Worm (Caenorhabditis elegans) whole organism, midembryonic: ENCODE results near the gene K07F5.14.

ENCODE experiments used
- T22C8.4 ChIP-seq: fragments of 200-800 bp; sonication (Bioruptor generic); IDR thresholded peaks from 2 replicates; pipeline ENCODE4 v1.3.6; 2022; ENCODE audit warnings: missing genetic modification characterization, missing compliant biosample characterization
- cog-1 ChIP-seq: sonication (generic microtip); optimal IDR thresholded peaks from 2 replicates; lab custom pipeline; 2016; ENCODE audit warnings: missing genetic modification characterization, missing compliant biosample characterization
- flt-1 ChIP-seq: fragments of 200-800 bp; sonication (Bioruptor generic); IDR thresholded peaks from 2 replicates; pipeline ENCODE4 v1.3.6; 2022; ENCODE audit warnings: missing genetic modification characterization, missing compliant biosample characterization
- klf-2 ChIP-seq: fragments of 200-800 bp; sonication (Bioruptor generic); conservative IDR thresholded peaks from 2 replicates; pipeline ENCODE4 v1.3.6; 2022; ENCODE audit warnings: missing genetic modification reagents, missing genetic modification characterization, missing compliant biosample characterization
- med-1 ChIP-seq: sonication (generic microtip); optimal IDR thresholded peaks from 2 replicates; lab custom pipeline; 2017; ENCODE audit warnings: missing genetic modification characterization, mild to moderate bottlenecking, missing compliant biosample characterization, antibody characterized with exemption, missing genetic modification reagents; ENCODE audit not compliant: insufficient read depth
- ref-1 ChIP-seq: fragments of 200-800 bp; sonication (Bioruptor generic); conservative IDR thresholded peaks from 2 replicates; pipeline ENCODE4 v1.3.6; 2022; ENCODE audit warnings: missing genetic modification reagents, missing genetic modification characterization, missing compliant biosample characterization
- tab-1 ChIP-seq: fragments of 200-800 bp; sonication (Bioruptor generic); IDR thresholded peaks from 2 replicates; pipeline ENCODE4 v1.3.6; 2022; ENCODE audit warnings: missing genetic modification characterization, missing compliant biosample characterization
- ztf-23 ChIP-seq: fragments of 200-800 bp; sonication (Bioruptor generic); IDR thresholded peaks from 2 replicates; pipeline ENCODE4 v1.3.6; 2022; ENCODE audit warnings: missing genetic modification reagents, missing genetic modification characterization, missing compliant biosample characterization

- TF ChIP-seq tab-1 (GFP tag; lab: Robert Waterston, UW), result no peak
- no peak for TF ChIP-seq flt-1 (GFP tag; lab: Robert Waterston, UW)
- TF ChIP-seq ztf-23, result no peak
- TF ChIP-seq T22C8.4 (GFP tag; lab: Robert Waterston, UW), result no peak
- no peak for TF ChIP-seq klf-2 (GFP tag; lab: Robert Waterston, UW)
- TF ChIP-seq cog-1 (tag; lab: Kevin White, UChicago), result no peak
- no peak for TF ChIP-seq med-1
- no peak for TF ChIP-seq ref-1 (GFP tag; lab: Robert Waterston, UW)
These were observed 7.3 kb downstream of the K07F5.14 start for ce11 chrIV:9869344-9869743.
